Worm (Caenorhabditis elegans): ENCODE data around the gene C16D2.3.

DNA sequence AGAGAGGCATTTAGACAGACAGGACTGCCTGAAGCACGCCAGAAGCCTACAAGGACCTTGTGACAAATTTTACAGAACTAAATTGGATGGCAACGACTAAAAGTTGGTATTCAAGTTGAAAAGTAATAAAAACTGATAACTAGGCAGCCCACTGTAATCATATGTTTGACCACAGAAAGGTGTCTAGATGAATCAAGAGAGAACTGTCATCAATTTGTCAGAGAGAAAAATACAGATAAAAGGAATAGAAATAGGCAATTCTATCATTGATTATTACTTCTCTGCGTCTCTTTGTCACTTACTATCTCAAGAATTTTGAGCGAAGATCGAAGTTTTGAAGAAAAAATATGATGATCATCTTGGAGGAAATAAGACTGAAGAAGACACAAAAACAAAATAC is 45.0 kb upstream of the C16D2.3 start:
- TF ChIP-seq T22C8.4 (GFP tag; IDR thresholded peaks at IDR 0.05) (no peak), ztf-29 (GFP tag; IDR thresholded peaks at IDR 0.05) (no peak)
